Worm (Caenorhabditis elegans): ENCODE data around the gene C04F5.2.
"Not testable (repeated sequence)": the region's sequence is repeated elsewhere in the genome, so short reads cannot be mapped to it uniquely, and the experiment has no call there.

- TF ChIP-seq ceh-45 (GFP tag; IDR thresholded peaks at IDR 0.05) = peak; percentile 84
- TF ChIP-seq tbx-7 (tag; optimal IDR thresholded peaks at IDR 0.05); dmd-4 (tag; optimal IDR thresholded peaks at IDR 0.05; ENCODE audit: borderline replicate concordance); fkh-10 (GFP tag; optimal IDR thresholded peaks at IDR 0.05); eyg-1 (tag; optimal IDR thresholded peaks at IDR 0.05); nhr-232 (tag; optimal IDR thresholded peaks at IDR 0.05); ceh-14 (tag; optimal IDR thresholded peaks at IDR 0.05); pha-4 (tag; optimal IDR thresholded peaks at IDR 0.05); pha-2 (tag; optimal IDR thresholded peaks at IDR 0.05); pqm-1 (tag; optimal IDR thresholded peaks at IDR 0.05); hlh-15 (tag; optimal IDR thresholded peaks at IDR 0.05); ceh-30 (tag; optimal IDR thresholded peaks at IDR 0.05): not testable (repeated sequence)
Observed at ce11 chrV:5075343-5075742, 21.6 kb downstream of the C04F5.2 start.
